Fruit fly (Drosophila melanogaster) whole organism, larva: ENCODE measurements around the gene DCX-EMAP.

ENCODE experiments used
- noc ChIP-seq: fragments of 200-800 bp; sonication (Bioruptor generic); optimal IDR thresholded peaks from 3 replicates; lab custom pipeline; 2019; ENCODE audit warnings: missing biosample characterization, mild to moderate bottlenecking, missing genetic modification characterization, moderate library complexity

Gene DCX-EMAP

DNA sequence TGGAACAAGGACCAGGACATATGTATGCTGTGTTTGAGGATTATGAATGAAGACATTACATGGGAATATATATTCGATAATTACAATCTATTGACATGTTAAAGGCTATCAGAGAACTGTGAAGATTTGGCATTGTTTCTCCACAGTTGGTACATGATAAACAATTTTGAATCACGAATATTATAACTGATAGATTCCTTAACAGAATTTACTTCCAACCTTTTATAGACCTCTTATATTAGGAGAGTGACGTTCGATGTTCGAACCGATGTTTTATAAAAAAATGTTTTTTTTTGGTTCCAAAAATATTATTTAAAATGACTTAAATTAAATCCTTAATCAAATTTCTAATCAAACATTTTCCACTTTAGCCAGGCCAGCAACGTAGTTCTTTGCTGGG, at the start of gene DCX-EMAP:
Gene DCX-EMAP, plus strand, starts transcription at position 301 of the 400 bp plus-strand sequence.
- no peak for TF ChIP-seq noc (tag; lab: Kevin White, UChicago)

- TF ChIP-seq noc (tag; lab: Kevin White, UChicago), result no peak
These were observed 28.0 kb upstream of the DCX-EMAP start for dm6 chr3L:14875608-14876007.

dm6 chr3L:14894316-14894715, 9.3 kb upstream of the DCX-EMAP start, which contains the start of gene CG34245:
TSS of gene CG34245 (minus strand) at chr3L:14894416.
- no peak for TF ChIP-seq noc (tag; lab: Kevin White, UChicago)

DNA sequence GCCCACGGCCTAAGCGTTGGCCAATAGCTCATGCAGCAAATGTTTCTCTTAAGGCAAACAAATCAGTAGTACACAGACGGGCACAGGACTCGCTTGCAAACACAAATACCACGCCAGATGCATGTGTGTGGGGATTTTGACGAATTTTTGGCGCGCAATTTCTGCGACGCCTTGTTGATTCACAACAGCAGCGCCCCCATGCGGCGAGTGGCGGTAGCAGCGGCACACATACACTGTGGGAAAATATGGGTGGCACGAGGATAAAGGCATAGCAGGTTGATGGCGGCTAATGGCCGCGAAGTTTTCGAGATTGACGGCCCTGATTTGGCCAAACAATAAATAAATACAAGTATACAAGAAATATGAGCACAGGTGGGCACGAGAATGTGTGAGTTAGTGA, 22.0 kb downstream of the DCX-EMAP start:
- TF ChIP-seq noc (tag; lab: Kevin White, UChicago), result no peak

DNA sequence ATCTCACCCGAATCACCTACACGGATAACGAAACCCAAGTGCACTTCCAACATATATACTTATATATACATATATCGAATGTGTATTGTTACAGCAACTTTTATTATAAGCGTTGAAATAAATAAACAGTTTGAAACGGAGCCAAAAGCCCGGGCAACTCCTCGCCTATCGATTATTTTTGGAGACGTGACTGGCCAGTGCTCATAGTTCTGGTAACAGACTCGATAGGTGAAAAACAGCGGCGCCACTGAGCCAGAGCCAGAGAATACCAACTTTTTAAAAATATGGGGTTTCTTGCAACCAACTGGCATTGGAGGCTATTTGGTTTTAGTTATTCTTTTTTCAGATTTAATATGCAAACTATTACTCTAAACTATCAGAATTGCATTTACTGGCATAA, 39.2 kb downstream of the DCX-EMAP start:
- no peak for TF ChIP-seq noc (tag; lab: Kevin White, UChicago)

- no peak for TF ChIP-seq noc (tag; lab: Kevin White, UChicago)
These were observed 40.6 kb downstream of the DCX-EMAP start, which contains the start of gene CG13465 for dm6 chr3L:14944231-14944630. TSS of gene CG13465 (minus strand) at chr3L:14944331.

dm6 chr3L:14945961-14946466, 42.4 kb downstream of the DCX-EMAP start, which contains the start of gene BobA:
TSS of gene BobA (minus strand) at chr3L:14946125.
- no peak for TF ChIP-seq noc (tag; lab: Kevin White, UChicago)

- no peak for TF ChIP-seq noc (tag; lab: Kevin White, UChicago)
These were observed 46.3 kb downstream of the DCX-EMAP start for dm6 chr3L:14949943-14950342.

- TF ChIP-seq noc (tag; lab: Kevin White, UChicago), result no peak
These were observed 49.5 kb downstream of the DCX-EMAP start for dm6 chr3L:14952858-14953669.

- no peak for TF ChIP-seq noc (tag; lab: Kevin White, UChicago)
These were observed 52.9 kb downstream of the DCX-EMAP start for dm6 chr3L:14956288-14957032.

DNA sequence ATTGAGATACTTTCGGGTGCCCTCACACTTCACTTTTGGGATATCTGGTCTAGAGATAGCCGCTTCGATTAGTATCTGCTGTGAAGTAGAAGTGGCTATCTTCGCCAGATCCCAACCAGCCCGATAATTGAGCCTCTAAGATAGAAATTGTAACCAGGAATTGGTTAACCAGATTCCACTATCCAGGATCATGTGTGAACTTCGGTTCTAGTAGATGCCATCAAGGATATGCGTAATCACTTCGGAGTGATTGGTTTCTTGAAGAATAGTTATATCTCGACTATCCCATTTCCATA, 53.4 kb downstream of the DCX-EMAP start:
- no peak for TF ChIP-seq noc (tag; lab: Kevin White, UChicago)

DNA sequence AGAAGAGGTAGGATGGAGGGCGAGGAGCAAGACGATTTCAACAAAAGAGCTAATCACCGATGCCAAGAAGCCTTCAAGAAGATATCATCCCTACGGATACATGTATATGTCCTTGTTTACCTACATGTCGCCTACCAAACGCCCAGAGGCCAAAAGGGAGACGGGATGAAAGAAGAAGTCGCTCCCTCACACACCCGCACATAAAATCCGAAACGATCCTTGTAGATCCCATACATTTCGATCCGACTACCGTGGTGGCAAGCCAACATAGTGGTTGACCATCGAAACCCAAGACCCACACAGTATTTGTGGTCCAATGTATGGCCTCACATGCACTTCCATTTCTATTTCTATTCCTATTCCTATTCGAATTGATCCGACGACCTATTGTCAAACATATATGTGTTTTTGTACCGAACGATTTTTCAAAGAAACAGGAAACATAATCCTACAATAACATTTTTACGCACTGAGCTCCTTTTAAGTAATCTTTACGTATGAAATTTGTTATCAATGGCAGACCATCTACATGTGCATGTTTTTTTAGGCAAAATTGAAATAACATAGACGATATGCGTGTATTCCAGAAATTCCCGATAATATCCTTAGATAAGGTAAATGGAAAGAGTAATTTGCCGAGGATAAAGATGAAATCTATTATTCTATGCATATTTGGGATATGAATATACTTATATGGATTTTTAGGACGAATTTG, 55.2 kb downstream of the DCX-EMAP start:
- no peak for TF ChIP-seq noc (tag; lab: Kevin White, UChicago)

dm6 chr3L:14960549-14960948, 56.9 kb downstream of the DCX-EMAP start:
- no peak for TF ChIP-seq noc (tag; lab: Kevin White, UChicago)

- TF ChIP-seq noc (tag; lab: Kevin White, UChicago), result no peak
These were observed 57.4 kb downstream of the DCX-EMAP start for dm6 chr3L:14961027-14961426.

DNA sequence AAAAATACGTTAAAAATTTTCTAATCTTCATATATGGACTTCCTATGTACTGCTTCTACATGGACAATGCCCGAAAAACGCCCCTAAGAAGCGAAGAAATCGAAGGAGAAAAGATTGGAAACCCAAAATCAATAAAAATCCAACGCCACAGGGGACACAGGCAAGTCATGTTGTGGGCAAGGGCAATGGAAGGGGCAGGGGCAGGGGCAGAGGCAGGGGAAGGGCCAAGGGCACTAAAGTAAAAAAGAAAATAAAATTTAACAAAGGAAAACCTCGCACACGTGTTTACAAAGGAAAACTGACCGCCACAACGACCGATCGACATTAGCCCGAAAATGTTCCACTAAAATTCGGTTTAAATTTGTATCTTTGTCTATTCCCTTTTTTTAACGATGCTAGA, 59.1 kb downstream of the DCX-EMAP start:
- no peak for TF ChIP-seq noc (tag; lab: Kevin White, UChicago)

DNA sequence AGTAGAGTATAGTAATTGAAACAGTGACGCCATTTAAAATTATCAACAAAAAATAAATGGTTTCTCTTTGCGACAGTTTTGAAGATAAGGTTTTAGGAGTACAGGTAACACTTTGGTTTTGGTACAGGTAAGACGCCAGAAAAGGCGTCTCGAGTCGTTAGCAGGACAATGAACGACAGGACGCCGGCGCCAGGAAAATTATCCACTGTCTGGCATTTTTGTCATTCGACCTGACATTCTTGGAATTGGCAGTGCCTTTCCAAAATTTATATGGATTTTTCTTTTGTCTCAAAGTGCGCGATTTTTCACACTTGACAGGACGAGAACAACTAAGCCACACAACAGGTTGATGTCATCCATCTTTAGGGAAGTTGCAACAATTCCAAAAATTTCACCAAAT, 61.3 kb downstream of the DCX-EMAP start:
- TF ChIP-seq noc (tag; lab: Kevin White, UChicago), result no peak
